Worm (Caenorhabditis elegans): ENCODE data around the gene T05A8.11.

T05A8.11 gene

DNA sequence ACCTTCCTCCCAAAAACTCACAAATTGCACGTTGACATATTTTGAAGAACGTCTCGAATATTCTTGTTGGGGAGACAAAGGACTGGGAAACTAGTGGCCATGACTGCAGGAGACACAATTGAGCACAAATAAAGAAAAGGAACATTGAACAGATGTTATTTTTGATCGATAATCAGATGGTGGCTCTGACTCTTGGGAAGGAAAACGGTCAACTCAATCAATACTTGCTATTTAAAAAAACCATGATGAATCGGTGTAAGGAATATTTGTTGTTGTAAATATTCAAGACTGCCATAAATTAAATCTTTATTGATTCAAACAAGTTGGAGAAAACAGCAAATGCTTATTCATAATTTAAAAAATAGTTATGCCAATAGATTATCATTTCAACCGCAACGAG is 45.3 kb upstream of the T05A8.11 start, which contains the start of gene fbxb-105:
Gene fbxb-105, minus strand, starts transcription at position 101 of the 400 bp plus-strand sequence.
- TF ChIP-seq F33H1.4 (GFP tag; IDR thresholded peaks at IDR 0.05) (no peak), Y67H2A.10 (GFP tag; conservative IDR thresholded peaks at IDR 0.05) (no peak), let-526 (GFP tag; IDR thresholded peaks at IDR 0.05) (no peak), snpc-1.1 (tag; optimal IDR thresholded peaks at IDR 0.05; ENCODE audit: insufficient read depth) (no peak), mcd-1 (GFP tag; IDR thresholded peaks at IDR 0.05) (no peak), him-1 (tag; optimal IDR thresholded peaks at IDR 0.05) (no peak), Y95B8A.8 (GFP tag; IDR thresholded peaks at IDR 0.05) (no peak), nhr-179 (tag; optimal IDR thresholded peaks at IDR 0.05) (no peak), ztf-25 (GFP tag; IDR thresholded peaks at IDR 0.05) (no peak), madf-6 (GFP tag; IDR thresholded peaks at IDR 0.05) (no peak), nhr-80 (tag; optimal IDR thresholded peaks at IDR 0.05) (no peak), pha-4 (tag; optimal IDR thresholded peaks at IDR 0.05) (no peak), pbrm-1 (GFP tag; IDR thresholded peaks at IDR 0.05) (no peak), egl-18 (GFP tag; IDR thresholded peaks at IDR 0.05) (no peak)

ce11 chrII:2769021-2769420 is 43.6 kb upstream of the T05A8.11 start, which contains the start of gene F08D12.7:
TSS of gene F08D12.7 (minus strand) at chrII:2769121.
- TF ChIP-seq egl-18 (GFP tag; IDR thresholded peaks at IDR 0.05): no peak

DNA sequence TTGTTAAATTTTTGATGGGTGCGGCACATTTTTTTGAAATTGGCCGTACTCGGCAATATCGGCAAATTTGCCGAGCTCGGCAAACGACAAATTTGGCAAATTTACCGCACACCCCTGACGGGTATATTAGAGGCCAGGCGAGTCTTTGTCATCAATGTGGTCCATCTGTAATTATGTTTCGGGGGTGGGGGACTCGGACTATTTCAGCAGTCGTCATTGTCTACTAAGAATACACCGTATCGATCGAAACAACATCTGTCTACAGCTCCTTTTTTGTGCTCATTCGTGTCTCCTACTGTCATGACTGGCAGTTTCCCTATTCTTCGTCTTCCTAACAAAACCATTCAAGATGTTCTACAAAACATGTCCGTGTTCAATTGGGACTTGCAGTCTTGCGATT is 40.9 kb upstream of the T05A8.11 start, which contains the start of gene F08D12.15:
Gene F08D12.15, plus strand, starts transcription at position 301 of the 400 bp plus-strand sequence.
- no peak for TF ChIP-seq hsf-1 (GFP tag; IDR thresholded peaks at IDR 0.05)
- TF ChIP-seq die-1 (tag; optimal IDR thresholded peaks at IDR 0.05): no peak
- no peak for TF ChIP-seq lir-1 (GFP tag; conservative IDR thresholded peaks at IDR 0.05)
- no peak for TF ChIP-seq pbrm-1 (GFP tag; IDR thresholded peaks at IDR 0.05)
- no peak for TF ChIP-seq snpc-1.3 (tag; optimal IDR thresholded peaks at IDR 0.05; ENCODE audit: insufficient read depth)
- TF ChIP-seq T26A5.8 (tag; optimal IDR thresholded peaks at IDR 0.05): no peak
- no peak for TF ChIP-seq mxl-1 (tag; optimal IDR thresholded peaks at IDR 0.05)

- TF ChIP-seq Y79H2A.3 (GFP tag; conservative IDR thresholded peaks at IDR 0.05): no peak
- TF ChIP-seq zfh-2 (GFP tag; conservative IDR thresholded peaks at IDR 0.05): no peak
- no peak for TF ChIP-seq cebp-2 (GFP tag; IDR thresholded peaks at IDR 0.05)
- TF ChIP-seq ztf-25 (GFP tag; IDR thresholded peaks at IDR 0.05): no peak
These were observed 39.2 kb upstream of the T05A8.11 start, which contains the start of gene fbxb-108 for ce11 chrII:2764664-2765063. TSS of gene fbxb-108 (plus strand) at chrII:2764964.

DNA sequence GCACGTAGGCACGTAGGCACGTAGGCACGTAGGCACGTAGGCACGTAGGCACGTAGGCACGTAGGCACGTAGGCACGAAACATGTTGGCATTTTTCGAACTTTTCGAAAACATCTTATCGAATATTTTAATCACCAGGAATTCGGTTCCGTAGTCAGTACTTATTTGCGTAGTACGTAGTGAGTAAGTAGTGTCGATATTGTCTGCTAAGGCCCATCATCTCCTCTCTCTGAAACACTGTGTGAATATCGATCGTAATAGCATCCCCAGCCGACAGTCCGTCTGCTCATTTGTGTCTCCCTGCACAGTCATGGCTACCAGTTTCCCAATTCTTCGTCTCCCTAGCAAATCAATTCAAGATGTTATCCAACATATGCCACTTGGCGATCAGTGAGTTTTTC is 36.6 kb upstream of the T05A8.11 start, which contains the start of gene fbxb-106:
Gene fbxb-106, plus strand, starts transcription at position 301 of the 400 bp plus-strand sequence.
- no peak for TF ChIP-seq dpff-1 (tag; optimal IDR thresholded peaks at IDR 0.05)
- no peak for TF ChIP-seq K12H6.12 (tag; optimal IDR thresholded peaks at IDR 0.05)

ce11 chrII:2758476-2758875 is 33.0 kb upstream of the T05A8.11 start, which contains the start of gene fbxb-107:
TSS of gene fbxb-107 (plus strand) at chrII:2758772.
- no peak for TF ChIP-seq attf-3 (GFP tag; conservative IDR thresholded peaks at IDR 0.05)
- no peak for TF ChIP-seq Y53G8AR.9 (GFP tag; conservative IDR thresholded peaks at IDR 0.05)
- no peak for TF ChIP-seq madf-8 (GFP tag; conservative IDR thresholded peaks at IDR 0.05)
- TF ChIP-seq hlh-12 (tag; optimal IDR thresholded peaks at IDR 0.05): no peak
